Fruit fly (Drosophila melanogaster) Kc167 (cell line): ENCODE data around the gene Dpm3.

Experiments used
- Myc ChIP-seq: fragments of >200 bp; optimal IDR thresholded peaks from 2 replicates; lab custom pipeline; 2017; ENCODE audit warnings: missing external identifiers
- psq ChIP-seq: fragments of >200 bp; optimal IDR thresholded peaks from 2 replicates; lab custom pipeline; 2017; ENCODE audit warnings: missing external identifiers

dm6 chr3R:13425470-13426033 lies 22.7 kb upstream of the Dpm3 start, which contains the start of gene Act87E:
- TF ChIP-seq psq (lab: Kevin White, UChicago) = no peak
- no peak for TF ChIP-seq Myc (lab: Kevin White, UChicago)
